Worm (Caenorhabditis elegans): ENCODE data around the gene ZK1290.14.

DNA sequence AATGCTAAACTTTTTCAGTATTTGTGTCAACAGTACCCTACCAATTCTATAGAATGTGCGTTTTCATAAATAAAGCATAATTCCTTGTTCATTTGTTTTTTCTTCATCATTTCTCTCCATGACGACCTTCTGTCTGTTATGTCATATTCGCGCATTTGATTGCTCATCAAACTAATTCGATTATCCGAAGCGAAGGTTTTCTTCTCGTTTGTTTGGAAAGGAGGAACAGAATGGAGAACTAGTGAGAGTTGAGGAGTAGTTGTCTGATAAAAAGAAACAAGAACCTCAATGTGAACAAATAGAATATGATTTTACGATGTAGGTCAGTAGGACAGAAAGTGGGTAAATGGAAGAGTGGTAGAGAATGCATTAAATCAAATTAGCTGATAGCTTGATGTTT is 7.2 kb upstream of the ZK1290.14 start:
- no peak for TF ChIP-seq nhr-237 (tag; optimal IDR thresholded peaks at IDR 0.05)
- no peak for TF ChIP-seq ceh-83 (GFP tag; optimal IDR thresholded peaks at IDR 0.05)
- no peak for TF ChIP-seq lin-13 (tag; optimal IDR thresholded peaks at IDR 0.05)
- TF ChIP-seq snpc-4 (tag; optimal IDR thresholded peaks at IDR 0.05): no peak
- TF ChIP-seq sptf-1 (tag; optimal IDR thresholded peaks at IDR 0.05): no peak
- TF ChIP-seq mab-5 (tag; optimal IDR thresholded peaks at IDR 0.05): no peak
- TF ChIP-seq pha-4 (tag; optimal IDR thresholded peaks at IDR 0.05): no peak
